Fruit fly (Drosophila melanogaster) whole organism, adult: Measurements from ENCODE around the gene CG13110.

ENCODE experiments used
- CG7045 ChIP-seq: fragments of 200-800 bp; sonication (Bioruptor generic); optimal IDR thresholded peaks from 2 replicates; lab custom pipeline; 2017; ENCODE audit warnings: missing biosample characterization, mild to moderate bottlenecking, missing genetic modification characterization
- CG7101 ChIP-seq: fragments of 200-800 bp; sonication (Bioruptor generic); optimal IDR thresholded peaks from 2 replicates; lab custom pipeline; 2018; ENCODE audit warnings: missing biosample characterization, mild to moderate bottlenecking, missing genetic modification characterization, moderate library complexity
- bab1 ChIP-seq: fragments of 200-800 bp; sonication (Bioruptor generic); optimal IDR thresholded peaks from 3 replicates; lab custom pipeline; 2019; ENCODE audit warnings: missing biosample characterization, mild to moderate bottlenecking, missing genetic modification characterization, moderate library complexity

- TF ChIP-seq bab1 (no peak), CG7101 (tag; lab: Kevin White, UChicago) (no peak), CG7045 (GFP tag; lab: Kevin White, UChicago) (no peak)
Measured at dm6 chr2L:9333300-9333876, 16.9 kb upstream of the CG13110 start, which contains the start of gene Eaat1.
